Fruit fly (Drosophila melanogaster): ENCODE measurements around the gene by.

by gene

DNA sequence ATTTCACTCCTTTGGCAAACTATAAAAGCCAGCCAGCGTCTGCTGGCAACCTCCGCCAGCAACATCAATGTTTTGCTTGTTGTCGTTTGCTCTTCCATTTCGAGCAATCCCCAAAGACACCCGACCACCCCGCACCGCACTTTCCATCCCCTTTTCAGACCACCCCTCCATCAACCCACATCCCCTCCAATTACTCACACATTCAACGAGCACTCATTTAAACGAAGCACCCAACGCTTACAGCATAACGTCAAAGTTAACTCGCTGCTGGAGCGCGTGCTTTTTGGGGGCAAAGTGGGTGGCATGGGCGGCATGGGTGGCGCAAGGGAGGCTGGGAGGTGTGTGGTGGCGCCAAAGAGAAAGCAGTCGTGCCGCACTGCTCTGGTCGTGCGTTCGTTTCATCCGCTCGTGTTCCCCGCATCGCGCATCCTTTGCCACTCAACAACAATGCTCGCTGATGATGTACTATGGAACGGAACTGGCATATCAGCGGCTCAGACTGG lies 41.7 kb downstream of the by start (continued):
- TF ChIP-seq row (GFP tag; IDR thresholded peaks at IDR 0.05) (0 out of 3 replicates have a peak, but pooled peaks have one; percentile 6), kni (GFP tag; optimal IDR thresholded peaks at IDR 0.05) (no peak), ttk (GFP tag; IDR thresholded peaks at IDR 0.05) (no peak), CG34224 (GFP tag; IDR thresholded peaks at IDR 0.05; ENCODE audit: partially characterized antibody) (no peak), crol (GFP tag; IDR thresholded peaks at IDR 0.05) (peak; percentile 90), CG7786 (GFP tag; optimal IDR thresholded peaks at IDR 0.05) (no peak), Dp (GFP tag; optimal IDR thresholded peaks at IDR 0.05) (no peak), Nf-YC (tag; optimal IDR thresholded peaks at IDR 0.05) (no peak), CG17328 (GFP tag; IDR thresholded peaks at IDR 0.05) (no peak), CG3995 (GFP tag; optimal IDR thresholded peaks at IDR 0.05) (no peak), HLH3B (GFP tag; IDR thresholded peaks at IDR 0.05) (no peak), CG4360 (GFP tag; IDR thresholded peaks at IDR 0.05) (no peak), CG17829 (tag; optimal IDR thresholded peaks at IDR 0.05) (no peak), exex (tag; optimal IDR thresholded peaks at IDR 0.05) (peak; percentile 26), org-1 (GFP tag; optimal IDR thresholded peaks at IDR 0.05) (no peak), CG9817 (tag; optimal IDR thresholded peaks at IDR 0.05) (no peak), Lpt (GFP tag; optimal IDR thresholded peaks at IDR 0.05) (no peak), Hr51 (GFP tag; optimal IDR thresholded peaks at IDR 0.05) (peak in 1 of 2 experiments; percentile 71), abd-A (tag; optimal IDR thresholded peaks at IDR 0.05) (peak; percentile 100), mam (GFP tag; optimal IDR thresholded peaks at IDR 0.05) (no peak), CG9932 (GFP tag; IDR thresholded peaks at IDR 0.05) (peak; percentile 16; the same call in 1 of the 2 replicates), pfk (GFP tag; optimal IDR thresholded peaks at IDR 0.05) (no peak), Taf1 (GFP tag; IDR thresholded peaks at IDR 0.05) (no peak), CG6689 (GFP tag; IDR thresholded peaks at IDR 0.05) (no peak), stc (GFP tag; IDR thresholded peaks at IDR 0.05) (no peak), CG7271 (tag; optimal IDR thresholded peaks at IDR 0.05) (no peak), chif (GFP tag; optimal IDR thresholded peaks at IDR 0.05) (no peak), Trl (optimal IDR thresholded peaks at IDR 0.05) (no peak), Trl (GFP tag; optimal IDR thresholded peaks at IDR 0.05) (no peak), Lim3 (GFP tag; IDR thresholded peaks at IDR 0.05) (no peak), ATbp (GFP tag; optimal IDR thresholded peaks at IDR 0.05) (no peak), Sry-β (GFP tag; optimal IDR thresholded peaks at IDR 0.05) (no peak), unc-4 (GFP tag; IDR thresholded peaks at IDR 0.05; ENCODE audit: partially characterized antibody) (no peak), pnt (GFP tag; optimal IDR thresholded peaks at IDR 0.05) (no peak), wor (GFP tag; IDR thresholded peaks at IDR 0.05) (no peak), Dfd (GFP tag; optimal IDR thresholded peaks at IDR 0.05) (no peak), CG12299 (tag; optimal IDR thresholded peaks at IDR 0.05) (no peak), Gsc (GFP tag; IDR thresholded peaks at IDR 0.05) (no peak), mld (GFP tag; IDR thresholded peaks at IDR 0.05; ENCODE audit: partially characterized antibody) (no peak), CG12071 (GFP tag; optimal IDR thresholded peaks at IDR 0.05) (peak; percentile 44), Adf1 (GFP tag; IDR thresholded peaks at IDR 0.05) (peak; percentile 25; the same call in 1 of the 2 replicates), CG11456 (GFP tag; IDR thresholded peaks at IDR 0.05) (no peak), Dref (GFP tag; IDR thresholded peaks at IDR 0.05) (no peak), Opbp (GFP tag; IDR thresholded peaks at IDR 0.05; ENCODE audit: partially characterized antibody) (no peak), CG6813 (GFP tag; optimal IDR thresholded peaks at IDR 0.05) (no peak), sens-2 (GFP tag; IDR thresholded peaks at IDR 0.05) (no peak), CG16863 (GFP tag; optimal IDR thresholded peaks at IDR 0.05) (no peak), peb (GFP tag; IDR thresholded peaks at IDR 0.05) (no peak), CG18476 (GFP tag; optimal IDR thresholded peaks at IDR 0.05) (no peak), corto (GFP tag; optimal IDR thresholded peaks at IDR 0.05) (no peak), dysf (GFP tag; IDR thresholded peaks at IDR 0.05) (no peak), CG7839 (tag; optimal IDR thresholded peaks at IDR 0.05) (no peak)
